Fruit fly (Drosophila melanogaster): ENCODE measurements around the gene CG42331.

CG42331 gene

dm6 chr3R:24816993-24817854 lies 45.2 kb downstream of the CG42331 start, which contains the start of the genes CG5808 and Saf-B (continued):
- peak; percentile 50; the same call in 2 of the 3 replicates for TF ChIP-seq dysf (GFP tag; IDR thresholded peaks at IDR 0.05)
- no peak for TF ChIP-seq HLH54F (GFP tag; optimal IDR thresholded peaks at IDR 0.05)
- 0 out of 4 replicates have a peak, but pooled peaks have one; percentile 77 for TF ChIP-seq chinmo (GFP tag; IDR thresholded peaks at IDR 0.05; ENCODE audit: partially characterized antibody)
- no peak for TF ChIP-seq CG1529 (GFP tag; optimal IDR thresholded peaks at IDR 0.05)
- peak; percentile 83 for TF ChIP-seq tna (GFP tag; IDR thresholded peaks at IDR 0.05; ENCODE audit: partially characterized antibody)
- no peak for TF ChIP-seq CrebB (tag; optimal IDR thresholded peaks at IDR 0.05)
- no peak; the same call in 1 of the 2 replicates for TF ChIP-seq CG32772 (GFP tag; IDR thresholded peaks at IDR 0.05)
- TF ChIP-seq Rfx (GFP tag; IDR thresholded peaks at IDR 0.05): peak; percentile 53; the same call in 1 of the 2 replicates
- TF ChIP-seq CG17802 (tag; optimal IDR thresholded peaks at IDR 0.05): peak; percentile 2
- TF ChIP-seq CG4730 (GFP tag; IDR thresholded peaks at IDR 0.05): no peak
- TF ChIP-seq CG18619 (GFP tag; optimal IDR thresholded peaks at IDR 0.05): no peak
- no peak for TF ChIP-seq BtbVII (GFP tag; optimal IDR thresholded peaks at IDR 0.05)
- TF ChIP-seq nmo (GFP tag; optimal IDR thresholded peaks at IDR 0.05): peak; percentile 85
- no peak for TF ChIP-seq CG17186 (GFP tag; optimal IDR thresholded peaks at IDR 0.05)
- peak; percentile 29 for TF ChIP-seq CG31388 (GFP tag; optimal IDR thresholded peaks at IDR 0.05)
- TF ChIP-seq ranshi (GFP tag; IDR thresholded peaks at IDR 0.05): no peak
- TF ChIP-seq Bgb (GFP tag; IDR thresholded peaks at IDR 0.05; ENCODE audit: partially characterized antibody): peak; percentile 76
- peak; percentile 94 for TF ChIP-seq phol (tag; optimal IDR thresholded peaks at IDR 0.05)
- no peak for TF ChIP-seq Lim3 (GFP tag; IDR thresholded peaks at IDR 0.05)
- peak; percentile 19 for TF ChIP-seq Fer3 (tag; optimal IDR thresholded peaks at IDR 0.05)
- peak; percentile 67 for TF ChIP-seq CG10267 (tag; optimal IDR thresholded peaks at IDR 0.05)
- no peak for TF ChIP-seq Mrtf (GFP tag; IDR thresholded peaks at IDR 0.05)
- TF ChIP-seq HLH4C (GFP tag; IDR thresholded peaks at IDR 0.05; ENCODE audit: partially characterized antibody): peak; percentile 95
- TF ChIP-seq CG11560 (tag; IDR thresholded peaks at IDR 0.05): peak; percentile 92
- TF ChIP-seq zen (tag; optimal IDR thresholded peaks at IDR 0.05): peak; percentile 32
- no peak for TF ChIP-seq CG8281 (tag; optimal IDR thresholded peaks at IDR 0.05)
- TF ChIP-seq lbe (GFP tag; optimal IDR thresholded peaks at IDR 0.05): no peak
- no peak for TF ChIP-seq sc (optimal IDR thresholded peaks at IDR 0.05)
- TF ChIP-seq sc (GFP tag; optimal IDR thresholded peaks at IDR 0.05): no peak
- no peak for TF ChIP-seq CG9797 (GFP tag; optimal IDR thresholded peaks at IDR 0.05)
- peak; percentile 65 for TF ChIP-seq CoRest (tag; optimal IDR thresholded peaks at IDR 0.05)
- no peak for TF ChIP-seq odd (GFP tag; optimal IDR thresholded peaks at IDR 0.05)
- peak; percentile 48; the same call in 1 of the 2 replicates for TF ChIP-seq CG4404 (GFP tag; IDR thresholded peaks at IDR 0.05)
- TF ChIP-seq mld (GFP tag; IDR thresholded peaks at IDR 0.05; ENCODE audit: partially characterized antibody): peak; percentile 50; the same call in 2 of the 3 replicates
- no peak for TF ChIP-seq her (GFP tag; optimal IDR thresholded peaks at IDR 0.05)
- no peak for TF ChIP-seq CG7372 (GFP tag; IDR thresholded peaks at IDR 0.05)
- TF ChIP-seq CG30431 (GFP tag; optimal IDR thresholded peaks at IDR 0.05): no peak
- no peak for TF ChIP-seq fd3F (GFP tag; optimal IDR thresholded peaks at IDR 0.05)
- TF ChIP-seq CG16813 (GFP tag; IDR thresholded peaks at IDR 0.05; ENCODE audit: partially characterized antibody): peak; percentile 90
- peak; percentile 70 for TF ChIP-seq CG8924 (tag; optimal IDR thresholded peaks at IDR 0.05)
- no peak for TF ChIP-seq CG17385 (GFP tag; optimal IDR thresholded peaks at IDR 0.05)
- no peak for TF ChIP-seq Stat92E (GFP tag; optimal IDR thresholded peaks at IDR 0.05)
- no peak for TF ChIP-seq Side (GFP tag; optimal IDR thresholded peaks at IDR 0.05)
- no peak for TF ChIP-seq repo (GFP tag; optimal IDR thresholded peaks at IDR 0.05)
- peak; percentile 31 for TF ChIP-seq ewg (GFP tag; optimal IDR thresholded peaks at IDR 0.05)
- peak; percentile 56 for TF ChIP-seq sna (GFP tag; IDR thresholded peaks at IDR 0.05; ENCODE audit: partially characterized antibody)
